Worm (Caenorhabditis elegans) whole organism, midembryonic: ENCODE data around the gene chil-23.

Experiments used
- T22C8.4 ChIP-seq: fragments of 200-800 bp; sonication (Bioruptor generic); IDR thresholded peaks from 2 replicates; pipeline ENCODE4 v1.3.6; 2022; ENCODE audit warnings: missing genetic modification characterization, missing compliant biosample characterization
- cog-1 ChIP-seq: sonication (generic microtip); optimal IDR thresholded peaks from 2 replicates; lab custom pipeline; 2016; ENCODE audit warnings: missing genetic modification characterization, missing compliant biosample characterization
- flt-1 ChIP-seq: fragments of 200-800 bp; sonication (Bioruptor generic); IDR thresholded peaks from 2 replicates; pipeline ENCODE4 v1.3.6; 2022; ENCODE audit warnings: missing genetic modification characterization, missing compliant biosample characterization
- klf-2 ChIP-seq: fragments of 200-800 bp; sonication (Bioruptor generic); conservative IDR thresholded peaks from 2 replicates; pipeline ENCODE4 v1.3.6; 2022; ENCODE audit warnings: missing genetic modification reagents, missing genetic modification characterization, missing compliant biosample characterization
- med-1 ChIP-seq: sonication (generic microtip); optimal IDR thresholded peaks from 2 replicates; lab custom pipeline; 2017; ENCODE audit warnings: missing genetic modification characterization, mild to moderate bottlenecking, missing compliant biosample characterization, antibody characterized with exemption, missing genetic modification reagents; ENCODE audit not compliant: insufficient read depth
- ref-1 ChIP-seq: fragments of 200-800 bp; sonication (Bioruptor generic); conservative IDR thresholded peaks from 2 replicates; pipeline ENCODE4 v1.3.6; 2022; ENCODE audit warnings: missing genetic modification reagents, missing genetic modification characterization, missing compliant biosample characterization
- tab-1 ChIP-seq: fragments of 200-800 bp; sonication (Bioruptor generic); IDR thresholded peaks from 2 replicates; pipeline ENCODE4 v1.3.6; 2022; ENCODE audit warnings: missing genetic modification characterization, missing compliant biosample characterization
- ztf-23 ChIP-seq: fragments of 200-800 bp; sonication (Bioruptor generic); IDR thresholded peaks from 2 replicates; pipeline ENCODE4 v1.3.6; 2022; ENCODE audit warnings: missing genetic modification reagents, missing genetic modification characterization, missing compliant biosample characterization
- ztf-29 ChIP-seq: fragments of 200-800 bp; sonication (Bioruptor generic); IDR thresholded peaks from 2 replicates; pipeline ENCODE4 v1.3.6; 2022; ENCODE audit warnings: missing genetic modification reagents, missing genetic modification characterization, missing compliant biosample characterization

Gene chil-23

ce11 chrII:9468414-9468813, at the start of gene chil-23:
TSS of gene chil-23 (minus strand) at chrII:9468611.
- TF ChIP-seq tab-1 (no peak), flt-1 (GFP tag; lab: Robert Waterston, UW) (no peak), ref-1 (GFP tag; lab: Robert Waterston, UW) (no peak), klf-2 (GFP tag; lab: Robert Waterston, UW) (no peak), ztf-23 (GFP tag; lab: Robert Waterston, UW) (no peak), T22C8.4 (no peak), cog-1 (tag; lab: Kevin White, UChicago) (no peak), med-1 (GFP tag; lab: Kevin White, UChicago) (no peak), ztf-29 (GFP tag; lab: Robert Waterston, UW) (no peak)

DNA sequence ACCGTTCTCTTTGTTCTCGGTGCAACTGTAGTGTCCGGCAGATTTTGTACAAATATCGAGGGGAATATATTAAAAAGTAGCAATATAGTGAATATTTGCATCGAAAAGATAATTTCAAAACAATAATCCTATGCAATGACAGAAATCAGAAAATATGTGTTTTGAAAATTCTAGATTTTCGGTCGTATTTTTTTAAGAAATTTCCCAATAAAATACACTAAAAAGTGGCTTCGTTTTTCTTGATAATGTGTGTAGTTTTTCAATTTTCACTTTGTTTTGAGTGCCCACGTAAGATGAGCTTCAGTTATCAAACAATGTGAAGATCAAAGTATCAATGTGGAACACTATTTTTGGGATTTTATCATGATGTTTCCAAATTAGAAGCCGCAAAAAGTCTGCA, 48.4 kb upstream of the chil-23 start, which contains the start of gene gcy-1:
TSS of gene gcy-1 (minus strand) at position 101 of the 400 bp plus-strand sequence.
- TF ChIP-seq klf-2 (GFP tag; lab: Robert Waterston, UW) (no peak), med-1 (GFP tag; lab: Kevin White, UChicago) (no peak), T22C8.4 (no peak), tab-1 (no peak), flt-1 (GFP tag; lab: Robert Waterston, UW) (no peak), ztf-23 (GFP tag; lab: Robert Waterston, UW) (no peak), cog-1 (tag; lab: Kevin White, UChicago) (no peak), ztf-29 (GFP tag; lab: Robert Waterston, UW) (no peak), ref-1 (GFP tag; lab: Robert Waterston, UW) (no peak)

DNA sequence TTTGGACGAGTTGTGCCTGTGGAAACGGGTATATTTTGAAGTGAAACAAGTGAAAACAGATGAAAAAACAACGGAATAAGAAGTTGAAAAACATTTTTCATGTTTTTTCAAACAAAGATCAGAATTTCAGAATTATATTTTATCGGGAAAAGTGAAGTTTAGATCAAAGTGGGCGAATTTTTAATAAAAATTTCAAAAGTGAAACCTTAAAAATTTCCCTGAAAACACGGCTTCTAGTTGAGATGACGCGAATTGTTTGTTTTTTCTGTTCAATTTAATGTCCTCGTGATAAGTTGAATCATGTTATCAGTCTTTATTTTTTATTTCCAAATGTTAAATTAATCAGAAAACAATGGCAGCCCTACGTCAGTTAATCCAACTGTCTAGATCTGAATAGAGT, 38.8 kb upstream of the chil-23 start, which contains the start of gene gcy-3:
TSS of gene gcy-3 (minus strand) at position 101 of the 400 bp plus-strand sequence.
- no peak for TF ChIP-seq cog-1 (tag; lab: Kevin White, UChicago)
- no peak for TF ChIP-seq ztf-29 (GFP tag; lab: Robert Waterston, UW)
- no peak for TF ChIP-seq med-1 (GFP tag; lab: Kevin White, UChicago)
- no peak for TF ChIP-seq ref-1 (GFP tag; lab: Robert Waterston, UW)
- no peak for TF ChIP-seq ztf-23 (GFP tag; lab: Robert Waterston, UW)
- no peak for TF ChIP-seq T22C8.4
- no peak for TF ChIP-seq klf-2 (GFP tag; lab: Robert Waterston, UW)
- no peak for TF ChIP-seq tab-1
- TF ChIP-seq flt-1 (GFP tag; lab: Robert Waterston, UW) = no peak

DNA sequence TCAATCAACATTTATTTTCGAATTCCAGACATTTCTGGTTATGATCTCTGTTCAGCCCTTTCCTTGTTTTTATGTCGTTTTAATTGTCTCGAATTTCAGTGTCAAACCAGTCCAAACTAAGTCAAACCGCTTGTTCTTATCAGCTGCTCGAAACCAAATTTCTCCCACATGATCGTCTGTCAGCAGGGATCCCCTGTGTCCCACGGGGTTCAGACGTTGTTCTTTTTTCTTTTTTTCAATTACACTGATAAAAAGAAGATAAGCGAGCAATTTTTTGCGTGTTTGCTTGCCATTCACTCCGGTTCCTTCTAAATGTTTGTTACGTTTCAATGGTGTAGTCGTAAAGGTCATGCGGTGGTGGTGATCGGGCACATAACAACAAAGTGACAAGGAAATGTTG, 33.5 kb upstream of the chil-23 start:
- TF ChIP-seq cog-1 (tag; lab: Kevin White, UChicago) = no peak
- TF ChIP-seq ztf-23 (GFP tag; lab: Robert Waterston, UW) = no peak
- no peak for TF ChIP-seq tab-1
- TF ChIP-seq klf-2 (GFP tag; lab: Robert Waterston, UW) = no peak
- no peak for TF ChIP-seq flt-1 (GFP tag; lab: Robert Waterston, UW)
- no peak for TF ChIP-seq ref-1 (GFP tag; lab: Robert Waterston, UW)
- no peak for TF ChIP-seq T22C8.4
- no peak for TF ChIP-seq ztf-29 (GFP tag; lab: Robert Waterston, UW)
- TF ChIP-seq med-1 (GFP tag; lab: Kevin White, UChicago) = no peak

DNA sequence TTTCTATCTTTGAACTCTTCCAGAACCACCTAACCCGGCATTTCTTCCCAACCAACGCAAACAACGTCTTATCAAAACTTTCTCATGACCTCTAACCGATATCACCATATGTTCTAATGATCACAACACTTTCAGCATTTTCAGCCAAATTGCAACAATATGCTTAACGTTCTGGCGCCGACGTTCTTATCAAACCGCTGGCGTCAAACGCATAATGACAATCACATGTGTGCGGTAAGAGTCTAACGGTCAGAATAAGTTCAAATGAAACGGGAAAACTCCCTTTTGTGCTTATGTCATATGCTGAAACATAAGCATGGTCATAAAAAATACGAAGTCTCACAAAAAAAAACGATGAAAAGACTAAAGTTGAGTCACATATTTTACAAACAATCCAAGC, 32.5 kb upstream of the chil-23 start:
- TF ChIP-seq klf-2 (GFP tag; lab: Robert Waterston, UW) (no peak), med-1 (GFP tag; lab: Kevin White, UChicago) (no peak), ztf-23 (GFP tag; lab: Robert Waterston, UW) (no peak), T22C8.4 (no peak), flt-1 (GFP tag; lab: Robert Waterston, UW) (no peak), tab-1 (no peak), ztf-29 (GFP tag; lab: Robert Waterston, UW) (no peak), ref-1 (GFP tag; lab: Robert Waterston, UW) (no peak), cog-1 (tag; lab: Kevin White, UChicago) (no peak)

ce11 chrII:9498589-9498988, 30.2 kb upstream of the chil-23 start:
- TF ChIP-seq ref-1 (GFP tag; lab: Robert Waterston, UW) (no peak), cog-1 (tag; lab: Kevin White, UChicago) (no peak), ztf-23 (GFP tag; lab: Robert Waterston, UW) (no peak), ztf-29 (GFP tag; lab: Robert Waterston, UW) (no peak), tab-1 (no peak)

ce11 chrII:9497309-9497708, 28.9 kb upstream of the chil-23 start:
- TF ChIP-seq ref-1 (GFP tag; lab: Robert Waterston, UW) = no peak
- no peak for TF ChIP-seq tab-1
- TF ChIP-seq T22C8.4 = no peak
- no peak for TF ChIP-seq ztf-29 (GFP tag; lab: Robert Waterston, UW)
- no peak for TF ChIP-seq flt-1 (GFP tag; lab: Robert Waterston, UW)
- no peak for TF ChIP-seq med-1 (GFP tag; lab: Kevin White, UChicago)
- no peak for TF ChIP-seq klf-2 (GFP tag; lab: Robert Waterston, UW)
- TF ChIP-seq ztf-23 (GFP tag; lab: Robert Waterston, UW) = no peak
- TF ChIP-seq cog-1 (tag; lab: Kevin White, UChicago) = no peak

- TF ChIP-seq flt-1 (GFP tag; lab: Robert Waterston, UW) = no peak
- no peak for TF ChIP-seq ref-1 (GFP tag; lab: Robert Waterston, UW)
- TF ChIP-seq klf-2 (GFP tag; lab: Robert Waterston, UW) = no peak
- TF ChIP-seq ztf-23 (GFP tag; lab: Robert Waterston, UW) = no peak
- TF ChIP-seq tab-1 = no peak
Observed at ce11 chrII:9493242-9494058, 25.0 kb upstream of the chil-23 start.

DNA sequence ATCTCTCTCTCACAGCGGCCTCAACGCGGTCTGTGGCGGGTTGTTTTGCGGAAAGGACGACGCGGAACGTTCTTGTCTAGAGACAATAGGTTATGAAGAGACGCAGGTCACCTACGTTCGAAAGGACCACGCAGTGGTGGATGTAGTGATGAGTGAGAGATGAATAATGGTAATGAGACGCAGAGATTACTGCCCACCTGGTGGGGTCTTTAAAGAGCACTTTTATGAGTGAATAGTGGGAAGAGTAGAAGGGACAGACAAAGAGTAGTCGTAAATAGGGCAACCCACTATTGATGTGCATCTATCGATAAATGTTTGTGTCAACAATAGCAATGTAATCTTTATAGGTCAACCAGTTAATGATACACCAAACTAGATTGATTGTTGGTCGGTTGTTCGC, 22.6 kb upstream of the chil-23 start:
- TF ChIP-seq tab-1 (0 out of 2 replicates have a peak, but pooled peaks have one; percentile 34), cog-1 (tag; lab: Kevin White, UChicago) (peak; percentile 67), ztf-29 (GFP tag; lab: Robert Waterston, UW) (no peak), T22C8.4 (no peak), klf-2 (GFP tag; lab: Robert Waterston, UW) (no peak), med-1 (GFP tag; lab: Kevin White, UChicago) (no peak), flt-1 (GFP tag; lab: Robert Waterston, UW) (peak; percentile 42; the same call in 1 of the 2 replicates), ref-1 (GFP tag; lab: Robert Waterston, UW) (no peak), ztf-23 (GFP tag; lab: Robert Waterston, UW) (no peak)
